Worm (Caenorhabditis elegans): ENCODE results near the gene ifbp-1.

DNA sequence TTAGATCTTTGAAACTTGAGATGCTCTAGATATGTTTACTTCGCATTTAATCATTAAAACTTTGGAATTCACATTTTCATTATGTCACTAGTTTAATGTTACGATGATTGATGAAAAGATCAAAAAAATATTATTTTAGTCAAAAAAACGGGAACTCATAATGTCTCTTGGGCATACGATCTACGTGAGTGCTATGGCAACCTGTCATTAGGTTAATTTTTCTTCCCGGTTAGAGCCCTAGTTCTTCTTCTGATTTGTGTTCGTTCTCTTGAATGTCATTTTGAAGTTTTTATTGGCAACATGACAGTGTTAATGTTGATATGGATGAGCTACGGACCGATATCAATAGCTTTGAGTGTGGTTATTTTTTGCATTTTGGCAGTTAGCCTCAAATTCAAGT is 16.6 kb downstream of the ifbp-1 start, which contains the start of gene srg-46:
- TF ChIP-seq elt-2 (tag; optimal IDR thresholded peaks at IDR 0.05) (no peak), lin-13 (GFP tag; optimal IDR thresholded peaks at IDR 0.05) (no peak), snpc-4 (tag; optimal IDR thresholded peaks at IDR 0.05) (no peak), xbp-1 (tag; optimal IDR thresholded peaks at IDR 0.05) (no peak), blmp-1 (tag; optimal IDR thresholded peaks at IDR 0.05) (no peak), ceh-82 (tag; optimal IDR thresholded peaks at IDR 0.05) (no peak), lir-3 (tag; optimal IDR thresholded peaks at IDR 0.05; ENCODE audit: poor library complexity) (no peak), unc-98 (GFP tag; IDR thresholded peaks at IDR 0.05) (no peak), elt-3 (tag; optimal IDR thresholded peaks at IDR 0.05) (no peak), pag-3 (tag; optimal IDR thresholded peaks at IDR 0.05; ENCODE audit: borderline replicate concordance, insufficient read depth) (no peak), fos-1 (tag; optimal IDR thresholded peaks at IDR 0.05) (no peak), alr-1 (tag; optimal IDR thresholded peaks at IDR 0.05; ENCODE audit: borderline replicate concordance) (no peak), fkh-4 (tag; optimal IDR thresholded peaks at IDR 0.05; ENCODE audit: borderline replicate concordance) (no peak), ces-1 (GFP tag; optimal IDR thresholded peaks at IDR 0.05) (no peak)
